Fruit fly (Drosophila melanogaster) whole organism, pupa: Measurements from ENCODE around the gene CG31817.
A peak's percentile ranks its signal among the peaks of the same experiment; 100 is the strongest.

ENCODE experiments used
- CG12605 ChIP-seq: fragments of 200-800 bp; sonication (Bioruptor generic); IDR thresholded peaks from 2 replicates; pipeline ENCODE4 v1.3.6; 2022; ENCODE audit warnings: missing biosample characterization, missing genetic modification characterization
- CG15710 ChIP-seq: fragments of 200-800 bp; sonication (Bioruptor generic); optimal IDR thresholded peaks from 2 replicates; lab custom pipeline; 2018; ENCODE audit warnings: missing biosample characterization, mild to moderate bottlenecking, missing genetic modification characterization, moderate library complexity
- CG17806 ChIP-seq: fragments of 200-800 bp; sonication (Bioruptor generic); optimal IDR thresholded peaks from 2 replicates; lab custom pipeline; 2018; ENCODE audit warnings: missing biosample characterization, mild to moderate bottlenecking, missing genetic modification characterization, moderate library complexity
- CG32121 ChIP-seq: fragments of 200-800 bp; sonication (Bioruptor generic); IDR thresholded peaks from 2 replicates; pipeline ENCODE4 v1.3.6; 2022; ENCODE audit warnings: missing biosample characterization, missing genetic modification characterization
- CG34367 ChIP-seq: fragments of 200-800 bp; sonication (Bioruptor generic); optimal IDR thresholded peaks from 2 replicates; lab custom pipeline; 2018; ENCODE audit warnings: missing biosample characterization, mild to moderate bottlenecking, missing genetic modification characterization
- CG8159 ChIP-seq: fragments of 200-800 bp; sonication (Bioruptor generic); optimal IDR thresholded peaks from 3 replicates; lab custom pipeline; 2018; ENCODE audit warnings: missing biosample characterization, mild to moderate bottlenecking, missing genetic modification characterization, moderate library complexity
- CG8301 ChIP-seq: fragments of 200-800 bp; sonication (Bioruptor generic); optimal IDR thresholded peaks from 2 replicates; lab custom pipeline; 2018; ENCODE audit warnings: missing biosample characterization, mild to moderate bottlenecking, missing genetic modification characterization
- CG9948 ChIP-seq: fragments of 200-800 bp; sonication (Bioruptor generic); optimal IDR thresholded peaks from 2 replicates; lab custom pipeline; 2018; ENCODE audit warnings: missing biosample characterization, mild to moderate bottlenecking, missing genetic modification characterization, moderate library complexity
- D1 ChIP-seq: fragments of 200-800 bp; sonication (Bioruptor generic); optimal IDR thresholded peaks from 2 replicates; lab custom pipeline; 2018; ENCODE audit warnings: missing biosample characterization, mild to moderate bottlenecking, missing genetic modification characterization, moderate library complexity
- Snoo ChIP-seq: fragments of 200-800 bp; sonication (Bioruptor generic); optimal IDR thresholded peaks from 3 replicates; lab custom pipeline; 2017; ENCODE audit warnings: missing biosample characterization, mild to moderate bottlenecking, missing genetic modification characterization, inconsistent platforms
- gl ChIP-seq: fragments of 200-800 bp; sonication (Bioruptor generic); optimal IDR thresholded peaks from 2 replicates; lab custom pipeline; 2018; ENCODE audit warnings: missing biosample characterization, mild to moderate bottlenecking, missing genetic modification characterization

DNA sequence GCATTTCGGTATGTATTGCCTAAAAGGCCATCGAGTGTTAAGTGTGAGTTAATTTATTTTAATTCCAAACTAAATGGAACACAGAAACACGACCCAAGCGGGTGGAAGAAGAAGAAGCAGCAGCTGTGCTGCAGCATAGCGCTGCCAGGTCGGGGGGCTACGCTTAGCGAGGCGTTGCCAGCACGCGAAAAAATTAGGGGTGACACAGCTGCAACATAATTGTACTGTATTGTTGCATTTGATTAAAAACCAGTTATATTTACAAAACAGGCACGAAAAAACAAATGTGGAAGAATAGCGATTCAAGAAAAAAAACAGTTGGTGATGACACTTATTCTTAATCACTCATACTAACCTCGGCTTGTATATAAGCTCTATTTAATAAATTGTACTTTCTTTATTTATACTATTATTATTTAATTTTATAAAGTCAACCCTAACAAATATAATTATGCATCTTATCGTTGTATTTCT is 12.5 kb upstream of the CG31817 start:
- TF ChIP-seq CG32121 (GFP tag; lab: Robert Waterston, UW): peak; percentile 68
- no peak for TF ChIP-seq gl (tag; lab: Kevin White, UChicago)
- no peak for TF ChIP-seq D1 (tag; lab: Kevin White, UChicago)
- no peak for TF ChIP-seq CG34367 (tag; lab: Kevin White, UChicago)
- TF ChIP-seq CG8159 (tag; lab: Kevin White, UChicago): no peak
- TF ChIP-seq CG17806: peak; percentile 9
- TF ChIP-seq Snoo: peak; percentile 74
- no peak for TF ChIP-seq CG8301
- no peak; the same call in 1 of the 2 replicates for TF ChIP-seq CG12605
- TF ChIP-seq CG9948 (tag; lab: Kevin White, UChicago): no peak
- peak; percentile 46 for TF ChIP-seq CG15710 (tag; lab: Kevin White, UChicago)
